Worm (Caenorhabditis elegans): ENCODE measurements around the gene W01C9.2.

DNA sequence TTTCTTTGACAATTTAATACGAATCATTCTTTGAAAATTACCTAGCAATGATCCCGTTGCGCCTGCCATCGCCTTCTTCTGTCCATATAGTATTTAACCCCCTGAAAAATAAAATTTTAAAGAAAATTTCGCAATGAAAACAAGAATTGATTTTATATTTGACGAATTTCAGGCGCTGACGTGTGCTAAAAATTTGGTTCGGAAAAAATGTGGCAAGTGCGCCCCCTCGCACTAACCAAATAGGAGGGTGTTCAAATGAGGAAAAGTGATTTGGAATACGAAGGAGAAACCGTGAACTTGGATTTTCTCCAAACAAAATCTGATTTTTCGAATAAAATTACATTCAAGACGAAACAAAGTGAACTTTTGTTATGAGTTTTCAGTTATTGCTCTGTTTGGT lies 29.9 kb downstream of the W01C9.2 start, which contains the start of gene stc-1:
- TF ChIP-seq ama-1 (optimal IDR thresholded peaks at IDR 0.05) (no peak), nhr-11 (tag; optimal IDR thresholded peaks at IDR 0.05) (no peak), ceh-2 (tag; optimal IDR thresholded peaks at IDR 0.05) (no peak), K02D7.2 (tag; optimal IDR thresholded peaks at IDR 0.05) (no peak), lin-11 (tag; optimal IDR thresholded peaks at IDR 0.05) (no peak), pha-4 (tag; optimal IDR thresholded peaks at IDR 0.05) (no peak), dmd-4 (tag; optimal IDR thresholded peaks at IDR 0.05; ENCODE audit: borderline replicate concordance) (no peak), zip-5 (tag; optimal IDR thresholded peaks at IDR 0.05) (no peak), F13H6.1 (tag; optimal IDR thresholded peaks at IDR 0.05) (no peak), syd-9 (tag; optimal IDR thresholded peaks at IDR 0.05) (no peak), ceh-19 (GFP tag; optimal IDR thresholded peaks at IDR 0.05) (no peak), pqm-1 (tag; optimal IDR thresholded peaks at IDR 0.05) (no peak)
